Fruit fly (Drosophila melanogaster): ENCODE data around the gene Vha16-3.

DNA sequence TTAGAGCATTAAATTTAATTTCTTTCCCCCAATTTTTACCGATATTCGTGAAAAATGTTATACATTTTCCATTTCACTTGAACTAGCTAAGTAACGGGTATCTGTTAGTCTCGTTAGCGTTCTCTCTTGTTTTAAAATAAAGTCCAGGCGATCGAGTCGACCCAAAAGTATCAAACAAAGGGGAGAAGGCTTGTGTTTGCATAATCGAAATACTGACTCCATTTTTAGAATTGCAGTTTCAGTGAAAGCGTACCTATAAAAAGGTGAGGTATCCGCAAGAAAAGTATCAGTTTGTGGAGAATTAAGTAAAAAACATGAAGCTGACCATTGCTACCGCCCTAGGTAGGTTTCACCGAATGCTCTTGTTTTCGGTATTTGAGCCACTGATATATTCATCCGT is 38.8 kb downstream of the Vha16-3 start, which contains the start of gene Sgs3:
- TF ChIP-seq psq (optimal IDR thresholded peaks at IDR 0.05), result no peak
- no peak for TF ChIP-seq Dll (optimal IDR thresholded peaks at IDR 0.05)
- no peak for TF ChIP-seq usp (GFP tag; optimal IDR thresholded peaks at IDR 0.05)
- TF ChIP-seq pan (optimal IDR thresholded peaks at IDR 0.05), result no peak
- no peak for TF ChIP-seq CG8478 (optimal IDR thresholded peaks at IDR 0.05)
